Fruit fly (Drosophila melanogaster) whole organism, embryonic: ENCODE results near the gene CG2145.

Experiments
- Ada2b ChIP-seq: fragments of 200-800 bp; sonication (Bioruptor generic); IDR thresholded peaks from 2 replicates; pipeline ENCODE4 v1.3.6; 2022; ENCODE audit warnings: missing biosample characterization, missing genetic modification characterization
- Atf3 ChIP-seq: fragments of 200-800 bp; sonication (Bioruptor generic); optimal IDR thresholded peaks from 3 replicates; lab custom pipeline; 2016; ENCODE audit warnings: missing biosample characterization, missing genetic modification characterization
- Awh ChIP-seq: fragments of 200-800 bp; sonication (Bioruptor generic); IDR thresholded peaks from 2 replicates; pipeline ENCODE4, ENCODE4 v1.3.6; 2022; ENCODE audit warnings: missing biosample characterization, missing genetic modification characterization
- BEAF-32 ChIP-seq: fragments of 200-800 bp; sonication (Bioruptor generic); optimal IDR thresholded peaks from 3 replicates; lab custom pipeline; 2017; ENCODE audit warnings: missing biosample characterization, missing genetic modification characterization, mild to moderate bottlenecking, moderate library complexity, missing genetic modification reagents
- CG12155 ChIP-seq: fragments of 200-800 bp; sonication (Bioruptor generic); optimal IDR thresholded peaks from 3 replicates; lab custom pipeline; 2016; ENCODE audit warnings: missing biosample characterization, missing genetic modification characterization
- CG12236 ChIP-seq: fragments of 200-800 bp; sonication (Bioruptor generic); optimal IDR thresholded peaks from 2 replicates; lab custom pipeline; 2016; ENCODE audit warnings: missing biosample characterization, missing genetic modification characterization
- CG13123 ChIP-seq: fragments of 200-800 bp; sonication (Bioruptor generic); optimal IDR thresholded peaks from 2 replicates; lab custom pipeline; 2016; ENCODE audit warnings: missing biosample characterization, missing genetic modification characterization
- CG13287 ChIP-seq: fragments of 200-800 bp; sonication (Bioruptor generic); IDR thresholded peaks from 2 replicates; pipeline ENCODE4 v1.3.6; 2022; ENCODE audit warnings: missing biosample characterization, missing genetic modification characterization; ENCODE audit not compliant: partially characterized antibody
- CG13296 ChIP-seq: fragments of 200-800 bp; sonication (Bioruptor generic); optimal IDR thresholded peaks from 3 replicates; lab custom pipeline; 2018; ENCODE audit warnings: missing biosample characterization, mild to moderate bottlenecking, missing genetic modification characterization
- CG13624 ChIP-seq: fragments of 200-800 bp; sonication (Bioruptor generic); optimal IDR thresholded peaks from 2 replicates; lab custom pipeline; 2016; ENCODE audit warnings: missing biosample characterization, missing genetic modification characterization
- CG16813 ChIP-seq: fragments of 200-800 bp; sonication (Bioruptor generic); IDR thresholded peaks from 3 replicates; pipeline ENCODE4 v1.3.6; 2022; ENCODE audit warnings: missing biosample characterization, missing genetic modification characterization; ENCODE audit not compliant: partially characterized antibody
- CG17328 ChIP-seq: fragments of 200-800 bp; sonication (Bioruptor generic); IDR thresholded peaks from 2 replicates; pipeline ENCODE4 v1.3.6; 2022; ENCODE audit warnings: missing biosample characterization, missing genetic modification characterization
- CG1832 ChIP-seq: fragments of 200-800 bp; sonication (Bioruptor generic); optimal IDR thresholded peaks from 2 replicates; lab custom pipeline; 2017; ENCODE audit warnings: missing biosample characterization, mild to moderate bottlenecking, missing genetic modification characterization, inconsistent platforms
- CG18599 ChIP-seq: fragments of 200-800 bp; sonication (Bioruptor generic); optimal IDR thresholded peaks from 3 replicates; lab custom pipeline; 2017; ENCODE audit warnings: missing biosample characterization, missing genetic modification characterization, mild to moderate bottlenecking, moderate library complexity, missing genetic modification reagents
- CG2202 ChIP-seq: fragments of 200-800 bp; sonication (Bioruptor generic); optimal IDR thresholded peaks from 2 replicates; lab custom pipeline; 2018; ENCODE audit warnings: missing biosample characterization, mild to moderate bottlenecking, missing genetic modification characterization
- CG30403 ChIP-seq: fragments of 200-800 bp; sonication (Bioruptor generic); optimal IDR thresholded peaks from 3 replicates; lab custom pipeline; 2016; ENCODE audit warnings: missing biosample characterization, missing genetic modification characterization
- CG31365 ChIP-seq: fragments of 200-800 bp; sonication (Bioruptor generic); optimal IDR thresholded peaks from 2 replicates; lab custom pipeline; 2018; ENCODE audit warnings: missing biosample characterization, mild to moderate bottlenecking, missing genetic modification characterization
- CG34422 ChIP-seq: fragments of 200-800 bp; sonication (Bioruptor generic); IDR thresholded peaks from 3 replicates; pipeline ENCODE4 v1.3.6; 2022; ENCODE audit warnings: missing biosample characterization, missing genetic modification characterization
- CG43689 ChIP-seq: fragments of 200-800 bp; sonication (Bioruptor generic); IDR thresholded peaks from 2 replicates; pipeline ENCODE4 v1.3.6; 2022; ENCODE audit warnings: missing biosample characterization, missing genetic modification characterization
- CG4854 ChIP-seq: fragments of 200-800 bp; sonication (Bioruptor generic); optimal IDR thresholded peaks from 2 replicates; lab custom pipeline; 2016; ENCODE audit warnings: missing biosample characterization, missing genetic modification characterization, inconsistent platforms
- CG7271 ChIP-seq: fragments of 200-800 bp; sonication (Bioruptor generic); optimal IDR thresholded peaks from 2 replicates; lab custom pipeline; 2018; ENCODE audit warnings: missing biosample characterization, mild to moderate bottlenecking, missing genetic modification characterization, moderate library complexity
- CG8924 ChIP-seq: fragments of 200-800 bp; optimal IDR thresholded peaks from 3 replicates; lab custom pipeline; 2019; ENCODE audit warnings: missing biosample characterization, mild to moderate bottlenecking, missing genetic modification characterization, moderate library complexity
- CG9609 ChIP-seq: fragments of 200-800 bp; sonication (Bioruptor generic); optimal IDR thresholded peaks from 3 replicates; lab custom pipeline; 2016; ENCODE audit warnings: missing biosample characterization, missing genetic modification characterization
- CG9817 ChIP-seq: fragments of 200-800 bp; sonication (Bioruptor generic); optimal IDR thresholded peaks from 2 replicates; lab custom pipeline; 2018; ENCODE audit warnings: missing biosample characterization, mild to moderate bottlenecking, missing genetic modification characterization, moderate library complexity
- D19A ChIP-seq: fragments of 200-800 bp; optimal IDR thresholded peaks from 3 replicates; lab custom pipeline; 2019; ENCODE audit warnings: missing biosample characterization, mild to moderate bottlenecking, missing genetic modification characterization, moderate library complexity
- Dip2 ChIP-seq: fragments of 200-800 bp; sonication (Bioruptor generic); IDR thresholded peaks from 2 replicates; pipeline ENCODE4 v1.3.6; 2022; ENCODE audit warnings: missing biosample characterization, missing genetic modification characterization
- Dll ChIP-seq: fragments of 200-800 bp; sonication (Bioruptor generic); IDR thresholded peaks from 4 replicates; pipeline ENCODE4 v1.3.6; 2022; ENCODE audit warnings: missing biosample characterization, missing genetic modification characterization; ENCODE audit not compliant: partially characterized antibody
- Doc2 ChIP-seq: fragments of 200-800 bp; sonication (Bioruptor generic); IDR thresholded peaks from 2 replicates; pipeline ENCODE4 v1.3.6; 2022; ENCODE audit warnings: missing biosample characterization, missing genetic modification characterization
- Dref ChIP-seq: fragments of 200-800 bp; sonication (Bioruptor generic); IDR thresholded peaks from 2 replicates; pipeline ENCODE4 v1.3.6; 2022; ENCODE audit warnings: missing biosample characterization, missing genetic modification characterization
- H2.0 ChIP-seq: fragments of 200-800 bp; sonication (Bioruptor generic); IDR thresholded peaks from 2 replicates; pipeline ENCODE4 v1.3.6; 2022; ENCODE audit warnings: missing biosample characterization, missing genetic modification characterization
- Hr39 ChIP-seq: fragments of >200 bp; optimal IDR thresholded peaks from 2 replicates; lab custom pipeline; 2017
- Myb ChIP-seq: fragments of 200-800 bp; sonication (Bioruptor generic); optimal IDR thresholded peaks from 2 replicates; lab custom pipeline; 2016; ENCODE audit warnings: missing biosample characterization, missing genetic modification characterization
- Sry-β ChIP-seq: fragments of 200-800 bp; sonication (Bioruptor generic); optimal IDR thresholded peaks from 2 replicates; lab custom pipeline; 2018; ENCODE audit warnings: missing biosample characterization, mild to moderate bottlenecking, missing genetic modification characterization, moderate library complexity
- Stat92E ChIP-seq, 3 experiments: fragments of >200 bp in 2 of 3; fragments of 200-800 bp in 1 of 3; sonication (Bioruptor generic) in 1 of 3; optimal IDR thresholded peaks; 2 replicates each; lab custom pipeline; 2017 to 2019; ENCODE audit warnings: missing biosample characterization in 3 of 3, missing genetic modification characterization in 3 of 3, mild to moderate bottlenecking in 1 of 3, moderate library complexity in 1 of 3
- Xbp1 ChIP-seq: fragments of 200-800 bp; sonication (Bioruptor generic); optimal IDR thresholded peaks from 3 replicates; lab custom pipeline; 2016; ENCODE audit warnings: missing biosample characterization, mild to moderate bottlenecking, missing genetic modification characterization
- bowl ChIP-seq: fragments of 200-800 bp; sonication (Bioruptor generic); IDR thresholded peaks from 2 replicates; pipeline ENCODE4 v1.3.6; 2022; ENCODE audit warnings: missing biosample characterization, missing genetic modification characterization
- chinmo ChIP-seq: fragments of 200-800 bp; sonication (Bioruptor generic); IDR thresholded peaks from 4 replicates; pipeline ENCODE4 v1.3.6; 2022; ENCODE audit warnings: missing biosample characterization, missing genetic modification characterization; ENCODE audit not compliant: partially characterized antibody
- croc ChIP-seq: fragments of 200-800 bp; sonication (Bioruptor generic); conservative IDR thresholded peaks from 3 replicates; pipeline ENCODE4 v1.3.6; 2022; ENCODE audit warnings: missing biosample characterization, missing genetic modification characterization
- crol ChIP-seq: fragments of 200-800 bp; sonication (Bioruptor generic); IDR thresholded peaks from 2 replicates; pipeline ENCODE4 v1.3.6; 2022; ENCODE audit warnings: missing biosample characterization, missing genetic modification characterization
- crp ChIP-seq, 2 experiments: fragments of 200-800 bp; sonication (Bioruptor generic); optimal IDR thresholded peaks; 2 replicates in 1 of 2; 3 replicates in 1 of 2; lab custom pipeline; 2017; ENCODE audit warnings: missing biosample characterization in 2 of 2, missing genetic modification characterization in 2 of 2, mild to moderate bottlenecking in 1 of 2, moderate library complexity in 1 of 2
- dpn ChIP-seq, 2 experiments: fragments of 200-800 bp; sonication (Bioruptor generic); optimal IDR thresholded peaks; 3 replicates each; lab custom pipeline; 2016; ENCODE audit warnings: missing biosample characterization in 2 of 2, missing genetic modification characterization in 2 of 2
- dysf ChIP-seq: fragments of 200-800 bp; sonication (Bioruptor generic); IDR thresholded peaks from 3 replicates; pipeline ENCODE4 v1.3.6; 2022; ENCODE audit warnings: missing biosample characterization, missing genetic modification characterization
- gfzf ChIP-seq: fragments of 200-800 bp; sonication (Bioruptor generic); optimal IDR thresholded peaks from 2 replicates; lab custom pipeline; 2016; ENCODE audit warnings: missing biosample characterization, mild to moderate bottlenecking, missing genetic modification characterization, moderate library complexity
- jumu ChIP-seq: fragments of 200-800 bp; sonication (Bioruptor generic); optimal IDR thresholded peaks from 3 replicates; lab custom pipeline; 2016; ENCODE audit warnings: missing biosample characterization, missing genetic modification characterization
- pan ChIP-seq, 4 experiments: fragments of >200 bp in 3 of 4; fragments of 200-800 bp in 1 of 4; sonication (Bioruptor generic) in 1 of 4; optimal IDR thresholded peaks in 3 of 4; IDR thresholded peaks in 1 of 4; 2 replicates each; pipeline versions ENCODE4 v1.3.6 to Lab custom; 2017 to 2022; ENCODE audit warnings: missing biosample characterization in 2 of 4, missing genetic modification characterization in 2 of 4, mixed read lengths in 1 of 4
- phol ChIP-seq: fragments of 200-800 bp; sonication (Bioruptor generic); optimal IDR thresholded peaks from 3 replicates; lab custom pipeline; 2018; ENCODE audit warnings: missing biosample characterization, mild to moderate bottlenecking, missing genetic modification characterization, moderate library complexity
- salm ChIP-seq: fragments of 200-800 bp; sonication (Bioruptor generic); optimal IDR thresholded peaks from 2 replicates; lab custom pipeline; 2018; ENCODE audit warnings: missing biosample characterization, mild to moderate bottlenecking, missing genetic modification characterization
- sna ChIP-seq: fragments of 200-800 bp; sonication (Bioruptor generic); IDR thresholded peaks from 2 replicates; pipeline ENCODE4 v1.3.6; 2022; ENCODE audit warnings: missing biosample characterization, missing genetic modification characterization; ENCODE audit not compliant: partially characterized antibody
- vvl ChIP-seq: fragments of 200-800 bp; sonication (Bioruptor generic); IDR thresholded peaks from 2 replicates; pipeline ENCODE4 v1.3.6; 2022; ENCODE audit warnings: missing biosample characterization, missing genetic modification characterization
- zen2 ChIP-seq: fragments of 200-800 bp; sonication (Bioruptor generic); IDR thresholded peaks from 3 replicates; pipeline ENCODE4 v1.3.6; 2022; ENCODE audit warnings: missing biosample characterization, missing genetic modification characterization; ENCODE audit not compliant: partially characterized antibody

The CG2145 gene

dm6 chrX:10929613-10930012 is 2.4 kb downstream of the CG2145 start (continued):
- TF ChIP-seq Sry-β (no peak), CG9609 (GFP tag; lab: Kevin White, UChicago) (no peak), Myb (no peak), CG7271 (tag; lab: Kevin White, UChicago) (no peak), salm (no peak), vvl (GFP tag; lab: Robert Waterston, UW) (no peak), crol (GFP tag; lab: Robert Waterston, UW) (no peak), chinmo (GFP tag; lab: Robert Waterston, UW) (peak; percentile 51; the same call in 1 of the 4 replicates), H2.0 (GFP tag; lab: Robert Waterston, UW) (no peak), CG1832 (GFP tag; lab: Kevin White, UChicago) (no peak), Dll (GFP tag; lab: Robert Waterston, UW) (peak; percentile 54; the same call in 2 of the 4 replicates), dpn (GFP tag; optimal IDR thresholded peaks at IDR 0.05; lab: Kevin White, UChicago) (no peak), Hr39 (no peak), CG17328 (GFP tag; lab: Robert Waterston, UW) (no peak), Doc2 (GFP tag; lab: Robert Waterston, UW) (no peak), sna (0 out of 2 replicates have a peak, but pooled peaks have one; percentile 54), Ada2b (GFP tag; lab: Robert Waterston, UW) (no peak), Xbp1 (GFP tag; lab: Kevin White, UChicago) (no peak), CG8924 (no peak), jumu (GFP tag; lab: Kevin White, UChicago) (no peak), CG13624 (GFP tag; lab: Kevin White, UChicago) (no peak), CG13296 (GFP tag; lab: Kevin White, UChicago) (no peak), zen2 (GFP tag; lab: Robert Waterston, UW) (peak; percentile 69), CG16813 (GFP tag; lab: Robert Waterston, UW) (peak; percentile 68), bowl (GFP tag; lab: Robert Waterston, UW) (no peak), CG4854 (GFP tag; lab: Kevin White, UChicago) (no peak), D19A (tag; lab: Kevin White, UChicago) (no peak), CG18599 (GFP tag; lab: Kevin White, UChicago) (no peak), Awh (no peak), pan (optimal IDR thresholded peaks at IDR 0.05; lab: Kevin White, UChicago) (no peak), pan (GFP tag; optimal IDR thresholded peaks at IDR 0.05 in 1 of 2, IDR thresholded peaks at IDR 0.05 in 1 of 2) (no peak), Dip2 (GFP tag; lab: Robert Waterston, UW) (no peak), CG12236 (no peak), CG34422 (GFP tag; lab: Robert Waterston, UW) (no peak), phol (tag; lab: Kevin White, UChicago) (no peak), CG30403 (no peak), CG43689 (no peak), CG12155 (no peak), CG31365 (tag; lab: Kevin White, UChicago) (no peak), dysf (GFP tag; lab: Robert Waterston, UW) (no peak), gfzf (peak; percentile 65), crp (GFP tag; optimal IDR thresholded peaks at IDR 0.05; lab: Kevin White, UChicago) (peak in 1 of 2 experiments; percentile 1), Stat92E (GFP tag; optimal IDR thresholded peaks at IDR 0.05; lab: Kevin White, UChicago) (no peak), BEAF-32 (GFP tag; lab: Kevin White, UChicago) (peak; percentile 61), CG2202 (tag; lab: Kevin White, UChicago) (no peak), CG13287 (GFP tag; lab: Robert Waterston, UW) (peak; percentile 80), Atf3 (no peak), CG13123 (GFP tag; lab: Kevin White, UChicago) (no peak), croc (GFP tag; lab: Robert Waterston, UW) (no peak), CG9817 (tag; lab: Kevin White, UChicago) (no peak), Dref (GFP tag; lab: Robert Waterston, UW) (peak; percentile 65)
